Worm (Caenorhabditis elegans): ENCODE results near the gene C07B5.8.

- TF ChIP-seq W03F9.2 (tag; optimal IDR thresholded peaks at IDR 0.05): no peak
- no peak for TF ChIP-seq dao-5 (tag; optimal IDR thresholded peaks at IDR 0.05)
- no peak for TF ChIP-seq him-1 (tag; optimal IDR thresholded peaks at IDR 0.05)
Measured at ce11 chrX:9506341-9506740, 30.2 kb downstream of the C07B5.8 start.
